Worm (Caenorhabditis elegans) whole organism, early embryonic: Measurements from ENCODE around the gene R02D5.3.

ENCODE experiments used
- B0310.2 ChIP-seq: sonication (generic microtip); optimal IDR thresholded peaks from 2 replicates; lab custom pipeline; 2016; ENCODE audit warnings: mild to moderate bottlenecking, missing genetic modification characterization, missing compliant biosample characterization
- aly-1 ChIP-seq: sonication (generic microtip); optimal IDR thresholded peaks from 2 replicates; lab custom pipeline; 2016; ENCODE audit warnings: missing genetic modification characterization, missing compliant biosample characterization
- ama-1 ChIP-seq: fragments of 150-350 bp; optimal IDR thresholded peaks from 2 replicates; lab custom pipeline; 2014
- ceh-36 ChIP-seq: sonication (generic microtip); optimal IDR thresholded peaks from 2 replicates; lab custom pipeline; 2016; ENCODE audit warnings: missing genetic modification characterization, inconsistent platforms, missing compliant biosample characterization
- ets-7 ChIP-seq: sonication (generic microtip); optimal IDR thresholded peaks from 2 replicates; lab custom pipeline; 2016; ENCODE audit warnings: missing genotype, missing genetic modification characterization, missing compliant biosample characterization
- flt-1 ChIP-seq: fragments of 200-800 bp; sonication (Bioruptor generic); IDR thresholded peaks from 2 replicates; pipeline ENCODE4 v1.3.6; 2022; ENCODE audit warnings: missing genetic modification characterization, missing compliant biosample characterization
- hmbx-1 ChIP-seq: sonication (generic microtip); optimal IDR thresholded peaks from 2 replicates; lab custom pipeline; 2016; ENCODE audit warnings: mild to moderate bottlenecking, missing genetic modification characterization, missing compliant biosample characterization
- hmg-4 ChIP-seq: fragments of 200-800 bp; sonication (Bioruptor generic); optimal IDR thresholded peaks from 2 replicates; lab custom pipeline; 2018; ENCODE audit warnings: mild to moderate bottlenecking, missing genetic modification characterization, missing compliant biosample characterization
- hnd-1 ChIP-seq: sonication (generic microtip); optimal IDR thresholded peaks from 2 replicates; lab custom pipeline; 2016; ENCODE audit warnings: missing genetic modification characterization, missing compliant biosample characterization
- pes-1 ChIP-seq: fragments of 200-800 bp; sonication (Bioruptor generic); IDR thresholded peaks from 2 replicates; pipeline ENCODE4 v1.3.6; 2022; ENCODE audit warnings: missing genetic modification reagents, missing genetic modification characterization, missing compliant biosample characterization
- sea-1 ChIP-seq: fragments of 200-800 bp; sonication (Bioruptor generic); conservative IDR thresholded peaks from 2 replicates; pipeline ENCODE4 v1.3.6; 2022; ENCODE audit warnings: missing genetic modification characterization, missing compliant biosample characterization
- tbx-11 ChIP-seq: fragments of 200-800 bp; sonication (Bioruptor generic); IDR thresholded peaks from 2 replicates; pipeline ENCODE4 v1.3.6; 2022; ENCODE audit warnings: missing genetic modification characterization, missing compliant biosample characterization
- tbx-37 ChIP-seq: fragments of 200-800 bp; sonication (Bioruptor generic); conservative IDR thresholded peaks from 2 replicates; pipeline ENCODE4 v1.3.6; 2022; ENCODE audit warnings: missing genetic modification reagents, missing genetic modification characterization, missing compliant biosample characterization
- tra-4 ChIP-seq: sonication (generic microtip); optimal IDR thresholded peaks from 2 replicates; lab custom pipeline; 2017; ENCODE audit warnings: missing genetic modification characterization, missing compliant biosample characterization

DNA sequence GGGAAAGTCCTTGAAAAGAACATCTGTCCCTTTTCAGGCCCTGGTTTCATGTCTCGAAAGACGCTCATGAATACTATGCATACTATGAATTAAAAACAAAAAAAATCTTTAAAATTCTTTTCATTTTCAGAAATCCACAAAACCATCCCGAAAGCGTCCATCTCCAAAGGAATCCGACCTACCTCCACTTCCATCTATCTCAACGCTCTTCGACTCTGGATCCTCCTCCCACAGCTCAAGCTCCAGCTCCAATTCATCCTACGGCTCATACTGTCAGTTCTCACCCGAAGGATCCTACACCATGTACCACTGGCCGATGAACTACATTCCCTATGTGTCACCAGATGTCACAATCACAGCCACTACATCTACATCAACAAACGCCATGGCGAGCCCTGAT, 25.6 kb downstream of the R02D5.3 start:
- TF ChIP-seq ama-1 (lab: Kevin White, UChicago) = no peak
- TF ChIP-seq hnd-1 (tag; lab: Kevin White, UChicago) = no peak
- no peak for TF ChIP-seq sea-1 (GFP tag; lab: Robert Waterston, UW)
- TF ChIP-seq tbx-11 = no peak
- no peak for TF ChIP-seq flt-1
- TF ChIP-seq aly-1 (tag; lab: Kevin White, UChicago) = no peak
- no peak for TF ChIP-seq tbx-37 (GFP tag; lab: Robert Waterston, UW)
- no peak for TF ChIP-seq pes-1 (GFP tag; lab: Robert Waterston, UW)
- TF ChIP-seq ets-7 (tag; lab: Kevin White, UChicago) = no peak
- no peak for TF ChIP-seq tra-4 (tag; lab: Kevin White, UChicago)
- no peak for TF ChIP-seq hmg-4 (GFP tag; lab: Kevin White, UChicago)
- TF ChIP-seq hmbx-1 (tag; lab: Kevin White, UChicago) = no peak
- TF ChIP-seq ceh-36 (tag; lab: Kevin White, UChicago) = no peak
- TF ChIP-seq B0310.2 (tag; lab: Kevin White, UChicago) = no peak
